Worm (Caenorhabditis elegans): ENCODE results near the gene ppm-1.A.

Gene ppm-1.A

ce11 chrV:10514271-10514670 lies 21.9 kb downstream of the ppm-1.A start, which contains the start of gene dmsr-8:
dmsr-8 (minus strand) TSS chrV:10514371.
- TF ChIP-seq pes-1 (GFP tag; IDR thresholded peaks at IDR 0.05) = no peak
- no peak for TF ChIP-seq flt-1 (GFP tag; IDR thresholded peaks at IDR 0.05)
- no peak for TF ChIP-seq hmg-4 (GFP tag; optimal IDR thresholded peaks at IDR 0.05)
- TF ChIP-seq F13C5.2 (tag; optimal IDR thresholded peaks at IDR 0.05) = no peak
- no peak for TF ChIP-seq hnd-1 (tag; optimal IDR thresholded peaks at IDR 0.05)
- TF ChIP-seq tra-4 (tag; optimal IDR thresholded peaks at IDR 0.05) = no peak
- TF ChIP-seq aly-1 (tag; optimal IDR thresholded peaks at IDR 0.05) = no peak
- TF ChIP-seq tbx-37 (GFP tag; conservative IDR thresholded peaks at IDR 0.05) = no peak
- TF ChIP-seq tbx-11 (GFP tag; IDR thresholded peaks at IDR 0.05) = no peak
- no peak for TF ChIP-seq ets-7 (tag; optimal IDR thresholded peaks at IDR 0.05)
- TF ChIP-seq ceh-13 (GFP tag; optimal IDR thresholded peaks at IDR 0.05) = no peak
- no peak for TF ChIP-seq B0310.2 (tag; optimal IDR thresholded peaks at IDR 0.05)
- TF ChIP-seq sea-1 (GFP tag; conservative IDR thresholded peaks at IDR 0.05) = no peak
- no peak for TF ChIP-seq scrt-1 (GFP tag; IDR thresholded peaks at IDR 0.05)
- TF ChIP-seq hmbx-1 (tag; optimal IDR thresholded peaks at IDR 0.05) = no peak
- TF ChIP-seq ceh-36 (tag; optimal IDR thresholded peaks at IDR 0.05) = no peak

- TF ChIP-seq pes-1 (GFP tag; IDR thresholded peaks at IDR 0.05) = no peak
Measured at ce11 chrV:10508855-10509254, 27.3 kb downstream of the ppm-1.A start, which contains the start of gene C35A5.6. C35A5.6 (plus strand) TSS chrV:10509137.

ce11 chrV:10505553-10505952 lies 30.6 kb downstream of the ppm-1.A start, which contains the start of gene C35A5.5:
C35A5.5 (plus strand) TSS chrV:10505853.
- TF ChIP-seq flt-1 (GFP tag; IDR thresholded peaks at IDR 0.05) (no peak), tbx-11 (GFP tag; IDR thresholded peaks at IDR 0.05) (no peak), tbx-37 (GFP tag; conservative IDR thresholded peaks at IDR 0.05) (no peak), F13C5.2 (tag; optimal IDR thresholded peaks at IDR 0.05) (no peak), ets-7 (tag; optimal IDR thresholded peaks at IDR 0.05) (no peak), ceh-36 (tag; optimal IDR thresholded peaks at IDR 0.05) (no peak), hmbx-1 (tag; optimal IDR thresholded peaks at IDR 0.05) (no peak), hmg-4 (GFP tag; optimal IDR thresholded peaks at IDR 0.05) (no peak), pes-1 (GFP tag; IDR thresholded peaks at IDR 0.05) (no peak), ama-1 (optimal IDR thresholded peaks at IDR 0.05) (no peak), B0310.2 (tag; optimal IDR thresholded peaks at IDR 0.05) (no peak), aly-1 (tag; optimal IDR thresholded peaks at IDR 0.05) (no peak), hnd-1 (tag; optimal IDR thresholded peaks at IDR 0.05) (no peak)

- TF ChIP-seq scrt-1 (GFP tag; IDR thresholded peaks at IDR 0.05) = no peak
- TF ChIP-seq tbx-37 (GFP tag; conservative IDR thresholded peaks at IDR 0.05) = no peak
- TF ChIP-seq hmg-4 (GFP tag; optimal IDR thresholded peaks at IDR 0.05) = no peak
- TF ChIP-seq tbx-11 (GFP tag; IDR thresholded peaks at IDR 0.05) = no peak
- no peak for TF ChIP-seq F13C5.2 (tag; optimal IDR thresholded peaks at IDR 0.05)
- TF ChIP-seq ceh-13 (GFP tag; optimal IDR thresholded peaks at IDR 0.05) = no peak
- TF ChIP-seq ama-1 (optimal IDR thresholded peaks at IDR 0.05) = no peak
- no peak for TF ChIP-seq flt-1 (GFP tag; IDR thresholded peaks at IDR 0.05)
- TF ChIP-seq pes-1 (GFP tag; IDR thresholded peaks at IDR 0.05) = no peak
- TF ChIP-seq hmbx-1 (tag; optimal IDR thresholded peaks at IDR 0.05) = no peak
- no peak for TF ChIP-seq sea-1 (GFP tag; conservative IDR thresholded peaks at IDR 0.05)
- no peak for TF ChIP-seq ceh-36 (tag; optimal IDR thresholded peaks at IDR 0.05)
- no peak for TF ChIP-seq B0310.2 (tag; optimal IDR thresholded peaks at IDR 0.05)
- no peak for TF ChIP-seq ets-7 (tag; optimal IDR thresholded peaks at IDR 0.05)
- no peak for TF ChIP-seq hnd-1 (tag; optimal IDR thresholded peaks at IDR 0.05)
- no peak for TF ChIP-seq aly-1 (tag; optimal IDR thresholded peaks at IDR 0.05)
- no peak for TF ChIP-seq tra-4 (tag; optimal IDR thresholded peaks at IDR 0.05)
Measured at ce11 chrV:10503893-10504292, 32.3 kb downstream of the ppm-1.A start, which contains the start of gene C35A5.10. C35A5.10 (plus strand) TSS chrV:10504193.

ce11 chrV:10503011-10503410 lies 33.2 kb downstream of the ppm-1.A start, which contains the start of gene C35A5.11:
C35A5.11 (minus strand) TSS chrV:10503111.
- no peak for TF ChIP-seq tra-4 (tag; optimal IDR thresholded peaks at IDR 0.05)
- no peak for TF ChIP-seq hmbx-1 (tag; optimal IDR thresholded peaks at IDR 0.05)
- TF ChIP-seq hnd-1 (tag; optimal IDR thresholded peaks at IDR 0.05) = no peak
- no peak for TF ChIP-seq tbx-37 (GFP tag; conservative IDR thresholded peaks at IDR 0.05)

- TF ChIP-seq tra-4 (tag; optimal IDR thresholded peaks at IDR 0.05) (no peak), hmbx-1 (tag; optimal IDR thresholded peaks at IDR 0.05) (no peak), tbx-37 (GFP tag; conservative IDR thresholded peaks at IDR 0.05) (no peak), hmg-4 (GFP tag; optimal IDR thresholded peaks at IDR 0.05) (no peak), hnd-1 (tag; optimal IDR thresholded peaks at IDR 0.05) (no peak), ceh-36 (tag; optimal IDR thresholded peaks at IDR 0.05) (no peak), tbx-11 (GFP tag; IDR thresholded peaks at IDR 0.05) (no peak), ets-7 (tag; optimal IDR thresholded peaks at IDR 0.05) (no peak), ama-1 (optimal IDR thresholded peaks at IDR 0.05) (no peak), sea-1 (GFP tag; conservative IDR thresholded peaks at IDR 0.05) (no peak), flt-1 (GFP tag; IDR thresholded peaks at IDR 0.05) (no peak), ceh-13 (GFP tag; optimal IDR thresholded peaks at IDR 0.05) (no peak), B0310.2 (tag; optimal IDR thresholded peaks at IDR 0.05) (no peak), F13C5.2 (tag; optimal IDR thresholded peaks at IDR 0.05) (no peak)
Measured at ce11 chrV:10501295-10501694, 34.9 kb downstream of the ppm-1.A start, which contains the start of gene C35A5.3. C35A5.3 (minus strand) TSS chrV:10501395.

DNA sequence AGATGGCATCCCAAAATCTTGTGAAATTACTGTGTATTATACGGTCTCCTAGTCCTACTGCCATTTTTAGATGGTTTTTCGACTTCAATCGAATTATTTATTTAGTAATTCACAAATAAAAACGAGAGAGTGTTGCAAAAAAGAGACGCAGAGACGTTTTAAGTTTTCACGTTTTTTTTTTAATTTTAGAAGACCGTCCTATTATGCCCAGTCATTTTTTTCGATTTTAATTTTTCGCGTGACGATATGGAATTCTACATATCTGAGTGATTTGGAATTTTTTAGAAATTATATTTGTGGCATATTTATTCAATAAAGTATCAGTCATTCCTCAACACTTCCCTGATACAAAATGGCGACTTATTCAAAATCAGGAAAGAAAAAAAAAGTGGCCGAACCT lies 39.5 kb downstream of the ppm-1.A start, which contains the start of gene C35A5.4:
Gene C35A5.4, plus strand, starts transcription at position 301 of the 400 bp plus-strand sequence.
- TF ChIP-seq scrt-1 (GFP tag; IDR thresholded peaks at IDR 0.05) (no peak), hmbx-1 (tag; optimal IDR thresholded peaks at IDR 0.05) (no peak), tbx-37 (GFP tag; conservative IDR thresholded peaks at IDR 0.05) (no peak), pes-1 (GFP tag; IDR thresholded peaks at IDR 0.05) (no peak), hnd-1 (tag; optimal IDR thresholded peaks at IDR 0.05) (no peak), ceh-36 (tag; optimal IDR thresholded peaks at IDR 0.05) (no peak), F13C5.2 (tag; optimal IDR thresholded peaks at IDR 0.05) (no peak), ceh-13 (GFP tag; optimal IDR thresholded peaks at IDR 0.05) (no peak)

- TF ChIP-seq ceh-13 (GFP tag; optimal IDR thresholded peaks at IDR 0.05) (no peak), hmbx-1 (tag; optimal IDR thresholded peaks at IDR 0.05) (no peak), scrt-1 (GFP tag; IDR thresholded peaks at IDR 0.05) (no peak), B0310.2 (tag; optimal IDR thresholded peaks at IDR 0.05) (no peak), F13C5.2 (tag; optimal IDR thresholded peaks at IDR 0.05) (no peak), pes-1 (GFP tag; IDR thresholded peaks at IDR 0.05) (no peak), ama-1 (optimal IDR thresholded peaks at IDR 0.05) (no peak), tbx-37 (GFP tag; conservative IDR thresholded peaks at IDR 0.05) (no peak), flt-1 (GFP tag; IDR thresholded peaks at IDR 0.05) (no peak), sea-1 (GFP tag; conservative IDR thresholded peaks at IDR 0.05) (no peak), aly-1 (tag; optimal IDR thresholded peaks at IDR 0.05) (no peak), hnd-1 (tag; optimal IDR thresholded peaks at IDR 0.05) (no peak), tra-4 (tag; optimal IDR thresholded peaks at IDR 0.05) (no peak), hmg-4 (GFP tag; optimal IDR thresholded peaks at IDR 0.05) (no peak), ets-7 (tag; optimal IDR thresholded peaks at IDR 0.05) (no peak), tbx-11 (GFP tag; IDR thresholded peaks at IDR 0.05) (no peak), ceh-36 (tag; optimal IDR thresholded peaks at IDR 0.05) (no peak)
Measured at ce11 chrV:10493150-10493549, 43.0 kb downstream of the ppm-1.A start, which contains the start of gene ugt-33. ugt-33 (plus strand) TSS chrV:10493409.

Measured in whole organism, early embryonic.